Worm (Caenorhabditis elegans): Measurements from ENCODE around the gene ZK370.4.

Gene ZK370.4

DNA sequence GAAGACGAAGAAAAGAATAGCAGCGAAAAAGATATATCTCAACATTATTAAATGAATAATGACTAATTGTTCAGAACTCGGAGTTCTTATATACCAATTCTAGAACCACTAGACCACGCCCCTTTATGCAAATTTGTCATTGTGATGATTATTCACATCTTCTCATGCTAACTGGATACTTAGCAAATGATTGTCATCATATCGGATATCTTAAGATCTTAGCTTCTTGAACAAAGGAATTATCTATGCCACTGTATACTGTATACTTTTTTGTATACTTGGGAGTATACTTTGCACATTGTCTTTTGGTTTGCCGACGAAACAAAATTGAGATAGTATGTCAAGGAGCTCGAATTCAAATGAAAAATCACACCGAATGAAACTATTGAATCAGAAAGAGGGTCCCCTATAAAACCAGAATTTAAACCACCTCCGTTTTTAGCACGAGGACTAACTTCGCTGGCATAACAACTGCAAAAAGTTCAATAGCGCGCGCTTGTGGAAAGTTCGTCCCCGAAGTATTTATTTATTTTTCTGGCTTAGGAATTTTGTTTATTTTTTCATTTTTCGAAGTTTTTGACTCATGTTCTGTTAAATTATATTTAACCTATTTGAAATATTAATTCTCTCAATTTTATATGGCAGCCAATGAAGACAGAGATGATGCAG lies 30.8 kb downstream of the ZK370.4 start, which contains the start of the genes sdz-1 and vps-33.1:
Gene sdz-1 (minus strand): TSS at position 51 of the 669 bp plus-strand sequence.
Gene vps-33.1 (plus strand): TSS at position 639 of the 669 bp plus-strand sequence.
- TF ChIP-seq lin-39 (tag; optimal IDR thresholded peaks at IDR 0.05) (peak; percentile 51), nfya-1 (tag; optimal IDR thresholded peaks at IDR 0.05; ENCODE audit: insufficient read depth) (peak; percentile 83), nhr-25 (tag; optimal IDR thresholded peaks at IDR 0.05) (peak; percentile 21), ZK546.5 (tag; optimal IDR thresholded peaks at IDR 0.05) (no peak), ceh-28 (tag; optimal IDR thresholded peaks at IDR 0.05) (no peak), skn-1 (tag; optimal IDR thresholded peaks at IDR 0.05) (no peak), ceh-82 (tag; optimal IDR thresholded peaks at IDR 0.05) (no peak), ceh-16 (tag; optimal IDR thresholded peaks at IDR 0.05) (no peak), zag-1 (tag; optimal IDR thresholded peaks at IDR 0.05) (no peak), elt-3 (tag; optimal IDR thresholded peaks at IDR 0.05) (no peak), ztf-4 (tag; optimal IDR thresholded peaks at IDR 0.05) (no peak), nhr-23 (tag; optimal IDR thresholded peaks at IDR 0.05) (peak; percentile 38), daf-12 (tag; optimal IDR thresholded peaks at IDR 0.05) (no peak), R02D3.7 (tag; optimal IDR thresholded peaks at IDR 0.05) (peak; percentile 27), snpc-4 (tag; optimal IDR thresholded peaks at IDR 0.05) (peak; percentile 53), nhr-237 (tag; optimal IDR thresholded peaks at IDR 0.05) (no peak), nhr-43 (tag; optimal IDR thresholded peaks at IDR 0.05; ENCODE audit: poor library complexity, severe bottlenecking) (peak; percentile 42), lin-15B (tag; optimal IDR thresholded peaks at IDR 0.05) (peak; percentile 86), fos-1 (tag; optimal IDR thresholded peaks at IDR 0.05) (no peak)

DNA sequence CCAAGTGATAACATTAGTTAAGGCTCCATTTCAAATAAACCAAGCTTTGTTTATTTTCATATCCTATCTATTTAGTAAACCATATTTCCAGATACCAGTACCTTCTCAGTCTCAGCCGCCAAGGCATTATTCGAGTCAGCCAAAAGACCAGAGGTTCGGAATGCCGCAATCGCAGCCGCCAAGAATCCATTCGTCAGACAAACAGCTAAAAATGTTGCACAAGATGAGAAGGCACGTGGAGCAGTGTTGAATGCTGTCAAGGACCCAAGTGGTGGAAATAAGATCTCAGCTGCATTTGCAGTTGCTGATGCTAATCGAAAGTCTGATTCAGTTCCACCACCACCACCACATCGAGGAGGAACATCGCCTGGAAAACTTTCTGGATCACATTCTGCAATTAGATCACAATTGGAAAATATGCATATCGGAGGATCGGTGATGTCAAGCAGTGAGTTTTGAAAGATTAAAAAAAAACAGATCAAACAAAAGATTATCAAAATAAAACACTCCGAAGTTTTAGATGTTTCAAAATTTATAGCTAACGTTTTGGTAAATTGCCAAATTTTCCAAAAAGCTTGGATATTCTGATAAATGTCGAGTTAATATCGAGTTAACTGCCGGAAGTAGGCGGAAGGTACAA lies 33.8 kb downstream of the ZK370.4 start:
- TF ChIP-seq R02D3.7 (tag; optimal IDR thresholded peaks at IDR 0.05), result no peak
- no peak for TF ChIP-seq nhr-237 (tag; optimal IDR thresholded peaks at IDR 0.05)
- no peak for TF ChIP-seq hmg-11 (tag; optimal IDR thresholded peaks at IDR 0.05)
- no peak for TF ChIP-seq ztf-4 (tag; optimal IDR thresholded peaks at IDR 0.05)
- TF ChIP-seq nhr-25 (tag; optimal IDR thresholded peaks at IDR 0.05), result no peak
- no peak for TF ChIP-seq egl-5 (tag; optimal IDR thresholded peaks at IDR 0.05)
- TF ChIP-seq fos-1 (tag; optimal IDR thresholded peaks at IDR 0.05), result no peak
- TF ChIP-seq ama-1 (optimal IDR thresholded peaks at IDR 0.05), result no peak
- TF ChIP-seq snpc-4 (tag; optimal IDR thresholded peaks at IDR 0.05), result no peak
- no peak for TF ChIP-seq tbx-2 (tag; optimal IDR thresholded peaks at IDR 0.05)
- TF ChIP-seq pqm-1 (tag; optimal IDR thresholded peaks at IDR 0.05), result no peak

DNA sequence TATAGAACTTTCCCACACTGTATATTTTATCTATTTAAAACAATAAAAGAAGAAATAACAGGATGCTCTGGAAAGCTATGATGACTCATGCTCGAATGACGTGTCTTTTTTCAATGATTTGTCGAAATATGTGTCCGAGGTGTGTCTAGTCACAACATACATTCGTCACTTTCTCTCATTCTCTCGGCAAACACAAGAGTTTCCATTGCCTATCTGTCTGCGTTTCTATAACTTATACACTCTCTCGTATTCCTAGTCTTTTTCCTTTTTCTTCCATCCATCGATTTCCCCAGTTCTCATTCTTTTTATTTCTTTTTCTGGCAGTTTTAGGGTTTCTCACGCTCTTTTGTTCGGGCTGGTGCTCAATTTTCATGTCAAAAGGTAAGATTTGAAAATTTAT lies 34.5 kb downstream of the ZK370.4 start:
- TF ChIP-seq skn-1 (tag; optimal IDR thresholded peaks at IDR 0.05) (peak; percentile 2), nhr-237 (tag; optimal IDR thresholded peaks at IDR 0.05) (no peak), ceh-28 (tag; optimal IDR thresholded peaks at IDR 0.05) (peak; percentile 7), ceh-9 (tag; optimal IDR thresholded peaks at IDR 0.05) (no peak), nhr-77 (tag; optimal IDR thresholded peaks at IDR 0.05) (no peak), unc-39 (tag; optimal IDR thresholded peaks at IDR 0.05) (no peak), mdl-1 (tag; optimal IDR thresholded peaks at IDR 0.05) (no peak), mml-1 (tag; optimal IDR thresholded peaks at IDR 0.05) (no peak), zag-1 (tag; optimal IDR thresholded peaks at IDR 0.05) (no peak), nfya-1 (tag; optimal IDR thresholded peaks at IDR 0.05; ENCODE audit: insufficient read depth) (peak; percentile 53), fkh-10 (GFP tag; optimal IDR thresholded peaks at IDR 0.05) (no peak), elt-2 (tag; optimal IDR thresholded peaks at IDR 0.05) (peak; percentile 36), pha-4 (tag; optimal IDR thresholded peaks at IDR 0.05) (peak; percentile 38), jun-1 (tag; optimal IDR thresholded peaks at IDR 0.05) (peak; percentile 37), nhr-23 (tag; optimal IDR thresholded peaks at IDR 0.05) (peak; percentile 16), ztf-4 (tag; optimal IDR thresholded peaks at IDR 0.05) (no peak), lin-15B (tag; optimal IDR thresholded peaks at IDR 0.05) (peak; percentile 5), pqm-1 (tag; optimal IDR thresholded peaks at IDR 0.05) (peak; percentile 33), fos-1 (tag; optimal IDR thresholded peaks at IDR 0.05) (peak; percentile 38), egl-27 (tag; optimal IDR thresholded peaks at IDR 0.05) (no peak)

DNA sequence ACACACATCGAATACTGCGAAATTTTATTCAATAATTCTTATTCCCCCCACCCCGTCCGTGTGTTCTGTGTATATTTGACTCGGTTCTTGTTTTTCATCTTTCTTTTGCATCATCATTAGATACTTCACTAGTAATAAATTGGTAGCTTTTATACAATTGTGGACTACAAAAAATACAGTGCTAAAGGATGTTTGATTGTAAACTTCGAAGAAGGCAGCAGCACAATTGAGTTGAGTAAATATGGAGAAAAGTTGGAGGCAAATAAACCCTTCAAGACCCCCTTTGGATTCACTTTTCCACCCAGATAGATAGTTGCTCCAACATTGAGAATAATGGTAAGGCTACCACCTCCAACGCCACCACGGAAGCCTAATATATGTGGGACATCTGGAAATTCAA lies 37.9 kb downstream of the ZK370.4 start, which contains the start of gene B0303.7:
Gene B0303.7 (plus strand): TSS at position 301 of the 400 bp plus-strand sequence.
- TF ChIP-seq ceh-82 (tag; optimal IDR thresholded peaks at IDR 0.05), result no peak
- peak; percentile 3 for TF ChIP-seq pha-4 (tag; optimal IDR thresholded peaks at IDR 0.05)

Data from whole organism, L3 larva.